Worm (Caenorhabditis elegans): Measurements from ENCODE around the gene T25F10.3.

- no peak for TF ChIP-seq lin-15B (tag; optimal IDR thresholded peaks at IDR 0.05)
- TF ChIP-seq ama-1 (optimal IDR thresholded peaks at IDR 0.05), result no peak
- no peak for TF ChIP-seq snpc-4 (tag; optimal IDR thresholded peaks at IDR 0.05)
- no peak for TF ChIP-seq lin-13 (GFP tag; optimal IDR thresholded peaks at IDR 0.05)
- TF ChIP-seq dmd-8 (GFP tag; IDR thresholded peaks at IDR 0.05), result no peak
- TF ChIP-seq egl-27 (tag; optimal IDR thresholded peaks at IDR 0.05), result no peak
- TF ChIP-seq lir-3 (tag; optimal IDR thresholded peaks at IDR 0.05), result no peak
- TF ChIP-seq nhr-76 (tag; optimal IDR thresholded peaks at IDR 0.05), result no peak
- TF ChIP-seq nhr-77 (tag; optimal IDR thresholded peaks at IDR 0.05), result no peak
Measured at ce11 chrV:6780166-6780565, 35.3 kb downstream of the T25F10.3 start, which contains the start of gene ZC404.15.

Data from whole organism, L4 larva.